Worm (Caenorhabditis elegans) whole organism, L1 larva: ENCODE data around the gene scl-6.
A peak's percentile ranks its signal among the peaks of the same experiment; 100 is the strongest.

ENCODE experiments used
- C34B4.2 ChIP-seq: sonication (generic microtip); optimal IDR thresholded peaks from 2 replicates; lab custom pipeline; 2017; ENCODE audit warnings: mild to moderate bottlenecking, missing genetic modification characterization, missing compliant biosample characterization
- F16B12.6 ChIP-seq: fragments of 150-350 bp; optimal IDR thresholded peaks from 2 replicates; lab custom pipeline; 2014; ENCODE audit warnings: missing biosample characterization, missing genetic modification characterization
- blmp-1 ChIP-seq: fragments of 150-350 bp; optimal IDR thresholded peaks from 2 replicates; lab custom pipeline; 2014; ENCODE audit warnings: missing biosample characterization, missing genetic modification characterization
- ceh-88 ChIP-seq: fragments of 200-800 bp; sonication (Bioruptor generic); IDR thresholded peaks from 2 replicates; pipeline ENCODE4 v1.3.6; 2022; ENCODE audit warnings: missing genetic modification characterization, missing compliant biosample characterization
- ces-1 ChIP-seq: fragments of 150-350 bp; optimal IDR thresholded peaks from 2 replicates; lab custom pipeline; 2014; ENCODE audit warnings: missing biosample characterization, missing genetic modification reagents, missing genetic modification characterization
- efl-1 ChIP-seq, 4 experiments: fragments of 150-350 bp; optimal IDR thresholded peaks in 3 of 4; peaks in 1 of 4; 1 replicate in 1 of 4; 2 replicates in 3 of 4; lab custom pipeline; 2014; ENCODE audit warnings: missing biosample characterization in 2 of 4, missing genetic modification characterization in 2 of 4, missing genetic modification reagents in 2 of 4
- efl-3 ChIP-seq: fragments of 200-800 bp; sonication (Bioruptor generic); optimal IDR thresholded peaks from 2 replicates; lab custom pipeline; 2018; ENCODE audit warnings: mild to moderate bottlenecking, missing genetic modification characterization, missing compliant biosample characterization
- elt-3 ChIP-seq, 6 experiments: fragments of 150-350 bp in 1 of 6; sonication (generic microtip); optimal IDR thresholded peaks; 2 replicates each; lab custom pipeline; 2017 to 2018; ENCODE audit warnings: missing biosample characterization in 6 of 6, missing genetic modification characterization in 6 of 6, inconsistent platforms in 1 of 6
- ets-5 ChIP-seq: fragments of 200-800 bp; sonication (Bioruptor generic); IDR thresholded peaks from 2 replicates; pipeline ENCODE4 v1.3.6; 2022; ENCODE audit warnings: missing genetic modification characterization, missing compliant biosample characterization
- fkh-10 ChIP-seq: sonication (generic microtip); optimal IDR thresholded peaks from 2 replicates; lab custom pipeline; 2017; ENCODE audit warnings: missing biosample characterization, missing genetic modification reagents, missing genetic modification characterization
- fkh-4 ChIP-seq: sonication (generic microtip); optimal IDR thresholded peaks from 2 replicates; lab custom pipeline; 2016; ENCODE audit warnings: missing compliant biosample characterization, missing genetic modification characterization, borderline replicate concordance
- fkh-8 ChIP-seq: sonication (generic microtip); optimal IDR thresholded peaks from 2 replicates; lab custom pipeline; 2016; ENCODE audit warnings: mild to moderate bottlenecking, missing genetic modification characterization, missing compliant biosample characterization
- fos-1 ChIP-seq: fragments of 150-350 bp; optimal IDR thresholded peaks from 2 replicates; lab custom pipeline; 2014; ENCODE audit warnings: missing biosample characterization, missing genetic modification characterization
- grh-1 ChIP-seq: fragments of 200-800 bp; sonication (Bioruptor generic); IDR thresholded peaks from 2 replicates; pipeline ENCODE4 v1.3.6; 2022; ENCODE audit warnings: missing genetic modification reagents, missing genetic modification characterization, missing compliant biosample characterization
- hlh-17 ChIP-seq: fragments of 200-800 bp; sonication (Bioruptor generic); optimal IDR thresholded peaks from 2 replicates; lab custom pipeline; 2018; ENCODE audit warnings: missing genetic modification characterization, mild to moderate bottlenecking, missing compliant biosample characterization, moderate library complexity, borderline replicate concordance
- hlh-4 ChIP-seq: sonication (generic microtip); optimal IDR thresholded peaks from 2 replicates; lab custom pipeline; 2016; ENCODE audit warnings: mild to moderate bottlenecking, missing genetic modification characterization, missing compliant biosample characterization
- hpl-2 ChIP-seq: fragments of 150-350 bp; optimal IDR thresholded peaks from 2 replicates; lab custom pipeline; 2014; ENCODE audit warnings: missing biosample characterization, missing genetic modification reagents, missing genetic modification characterization
- isw-1 ChIP-seq: fragments of 200-800 bp; sonication (Bioruptor generic); IDR thresholded peaks from 2 replicates; pipeline ENCODE4 v1.3.6; 2022; ENCODE audit warnings: missing genetic modification characterization, missing compliant biosample characterization
- lin-13 ChIP-seq: fragments of 150-350 bp; optimal IDR thresholded peaks from 2 replicates; lab custom pipeline; 2014; ENCODE audit warnings: missing biosample characterization, missing genetic modification reagents, missing genetic modification characterization
- lin-15B ChIP-seq: fragments of 150-350 bp; sonication (generic microtip); optimal IDR thresholded peaks from 3 replicates; lab custom pipeline; 2014; ENCODE audit warnings: missing biosample characterization, missing genetic modification characterization
- lin-35 ChIP-seq, 2 experiments: fragments of 150-350 bp; optimal IDR thresholded peaks; 2 replicates each; lab custom pipeline; 2014; ENCODE audit warnings: missing biosample characterization in 2 of 2, missing genetic modification characterization in 2 of 2, missing genetic modification reagents in 2 of 2
- lin-39 ChIP-seq: fragments of 150-350 bp; optimal IDR thresholded peaks from 2 replicates; lab custom pipeline; 2014; ENCODE audit warnings: missing biosample characterization, missing genetic modification reagents, missing genetic modification characterization
- mab-9 ChIP-seq: fragments of 200-800 bp; sonication (Bioruptor generic); IDR thresholded peaks from 2 replicates; pipeline ENCODE4 v1.3.6; 2022; ENCODE audit warnings: missing genetic modification reagents, missing genetic modification characterization, missing compliant biosample characterization
- nhr-11 ChIP-seq: fragments of 150-350 bp; optimal IDR thresholded peaks from 2 replicates; lab custom pipeline; 2014; ENCODE audit warnings: missing biosample characterization, missing genetic modification characterization
- nhr-19 ChIP-seq: fragments of 200-800 bp; sonication (Bioruptor generic); conservative IDR thresholded peaks from 2 replicates; pipeline ENCODE4 v1.3.6; 2022; ENCODE audit warnings: missing genetic modification characterization, missing compliant biosample characterization
- nhr-20 ChIP-seq: sonication (generic microtip); optimal IDR thresholded peaks from 2 replicates; lab custom pipeline; 2016; ENCODE audit warnings: mild to moderate bottlenecking, missing genetic modification characterization, missing compliant biosample characterization
- nhr-237 ChIP-seq: fragments of 150-350 bp; optimal IDR thresholded peaks from 2 replicates; lab custom pipeline; 2014; ENCODE audit warnings: missing biosample characterization, missing genetic modification characterization
- nhr-85 ChIP-seq: sonication (generic microtip); peaks from one replicate; lab custom pipeline; 2016; ENCODE audit warnings: missing genetic modification characterization, inconsistent platforms, missing compliant biosample characterization
- pqm-1 ChIP-seq: sonication (generic microtip); optimal IDR thresholded peaks from 3 replicates; lab custom pipeline; 2017; ENCODE audit warnings: missing biosample characterization, missing genetic modification characterization
- skn-1 ChIP-seq: fragments of 150-350 bp; optimal IDR thresholded peaks from 2 replicates; lab custom pipeline; 2014; ENCODE audit warnings: missing biosample characterization, missing genetic modification characterization
- snu-23 ChIP-seq: sonication (generic microtip); optimal IDR thresholded peaks from 2 replicates; lab custom pipeline; 2016; ENCODE audit warnings: missing genetic modification characterization, missing compliant biosample characterization
- sptf-1 ChIP-seq: fragments of 150-350 bp; optimal IDR thresholded peaks from 2 replicates; lab custom pipeline; 2014; ENCODE audit warnings: missing biosample characterization, missing genetic modification characterization
- tbx-2 ChIP-seq: sonication (generic microtip); optimal IDR thresholded peaks from 2 replicates; lab custom pipeline; 2016; ENCODE audit warnings: missing genetic modification characterization, missing compliant biosample characterization
- tlp-1 ChIP-seq: fragments of 150-350 bp; optimal IDR thresholded peaks from 2 replicates; lab custom pipeline; 2014; ENCODE audit warnings: missing biosample characterization, missing genetic modification characterization
- unc-30 ChIP-seq: sonication (generic microtip); optimal IDR thresholded peaks from 2 replicates; lab custom pipeline; 2017; ENCODE audit warnings: missing biosample characterization, missing genetic modification characterization
- unc-62 ChIP-seq: fragments of 150-350 bp; optimal IDR thresholded peaks from 2 replicates; lab custom pipeline; 2014; ENCODE audit warnings: missing biosample characterization, missing genetic modification reagents, missing genetic modification characterization
- unc-86 ChIP-seq: sonication (generic microtip); optimal IDR thresholded peaks from 2 replicates; lab custom pipeline; 2016; ENCODE audit warnings: missing genetic modification characterization, missing compliant biosample characterization
- zag-1 ChIP-seq: fragments of 150-350 bp; optimal IDR thresholded peaks from 2 replicates; lab custom pipeline; 2014; ENCODE audit warnings: missing biosample characterization, missing genetic modification characterization

scl-6 gene

DNA sequence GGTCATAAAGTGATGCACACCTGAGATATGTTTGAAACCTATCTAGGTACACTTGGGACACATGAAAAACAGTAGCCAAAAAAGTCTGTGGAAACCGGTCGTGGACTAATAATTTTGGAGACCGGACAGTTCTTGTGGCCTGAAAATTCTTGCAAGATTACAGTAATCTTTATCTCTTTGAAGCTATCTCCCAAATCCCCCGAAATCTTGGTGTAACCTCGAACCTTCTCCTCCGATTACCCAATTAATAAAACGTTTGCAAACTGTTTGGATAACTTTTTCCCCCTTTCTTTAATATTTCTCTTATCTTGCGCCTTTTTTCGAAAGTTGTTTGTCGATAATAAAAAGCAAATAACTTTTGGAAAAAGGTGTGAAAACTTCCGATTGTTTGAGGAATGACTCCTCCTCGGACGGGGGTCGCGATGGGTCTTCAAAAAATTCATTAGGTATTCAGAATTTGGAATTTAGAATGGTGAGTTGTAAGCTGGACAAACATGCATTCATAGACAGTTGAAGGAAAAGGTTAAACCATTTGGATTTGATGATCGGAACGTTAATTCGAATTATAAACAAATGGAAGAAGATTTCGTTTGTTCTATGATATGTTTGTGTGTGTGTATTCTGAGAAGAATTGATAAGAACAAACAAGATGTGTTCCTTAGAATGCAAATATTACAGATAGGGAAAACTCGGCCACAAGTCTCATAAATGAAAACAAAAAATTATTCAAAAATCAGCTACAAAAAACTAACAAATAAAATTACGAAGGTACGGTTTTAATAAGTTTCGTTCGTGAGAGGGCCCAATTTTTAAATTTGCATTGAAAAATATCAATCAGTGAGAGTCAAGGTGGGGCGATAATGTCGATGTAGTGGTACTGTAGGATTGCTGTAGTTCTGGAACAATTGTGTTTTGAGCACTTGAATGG lies 14.5 kb downstream of the scl-6 start (continued):
- TF ChIP-seq ceh-88 (GFP tag; lab: Robert Waterston, UW) (no peak), F16B12.6 (tag; lab: Kevin White, UChicago) (no peak), mab-9 (GFP tag; lab: Robert Waterston, UW) (no peak), efl-1 (optimal IDR thresholded peaks at IDR 0.05; lab: Kevin White, UChicago) (no peak), efl-1 (GFP tag; optimal IDR thresholded peaks at IDR 0.05 in 1 of 2; lab: Kevin White, UChicago) (no peak), fkh-8 (tag; lab: Kevin White, UChicago) (no peak), ets-5 (GFP tag; lab: Robert Waterston, UW) (no peak), unc-86 (tag; lab: Kevin White, UChicago) (no peak), fkh-4 (no peak), hlh-4 (tag; lab: Kevin White, UChicago) (no peak), fos-1 (tag; lab: Kevin White, UChicago) (no peak), isw-1 (GFP tag; lab: Robert Waterston, UW) (no peak), ces-1 (GFP tag; lab: Kevin White, UChicago) (no peak), nhr-85 (peak; percentile 54), skn-1 (tag; lab: Kevin White, UChicago) (no peak), nhr-20 (peak; percentile 32), snu-23 (GFP tag; lab: Kevin White, UChicago) (peak; percentile 24), tbx-2 (tag; lab: Kevin White, UChicago) (no peak), grh-1 (GFP tag; lab: Robert Waterston, UW) (peak; percentile 31; the same call in 1 of the 2 replicates), sptf-1 (tag; lab: Kevin White, UChicago) (no peak), unc-30 (tag; lab: Kevin White, UChicago) (no peak), efl-3 (GFP tag; lab: Kevin White, UChicago) (no peak), pqm-1 (tag; lab: Kevin White, UChicago) (no peak), C34B4.2 (no peak)

ce11 chrIV:13085675-13086074 lies 17.1 kb downstream of the scl-6 start:
- TF ChIP-seq tlp-1 (tag; lab: Kevin White, UChicago) (no peak), unc-62 (no peak), lin-15B (tag; lab: Kevin White, UChicago) (no peak), snu-23 (GFP tag; lab: Kevin White, UChicago) (no peak), hpl-2 (no peak), nhr-19 (GFP tag; lab: Robert Waterston, UW) (no peak)

DNA sequence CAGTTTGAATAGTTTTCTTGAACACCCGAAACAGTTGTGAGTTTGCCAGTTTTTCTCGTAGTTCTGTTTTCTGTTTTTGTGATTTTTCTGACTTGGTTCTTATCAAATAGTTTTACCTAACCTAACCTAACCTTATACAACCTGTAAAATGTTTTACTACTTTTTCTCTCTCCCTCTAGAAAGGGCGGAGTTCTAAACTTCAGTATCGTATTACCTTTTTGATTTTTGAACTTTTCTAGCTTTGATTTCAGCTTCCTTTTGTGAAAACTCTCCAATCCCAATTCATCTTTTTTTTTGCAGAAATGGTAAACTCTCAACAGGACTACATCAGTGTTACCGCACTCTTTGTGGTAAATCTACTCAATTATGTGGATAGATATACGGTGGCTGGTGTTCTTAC lies 18.2 kb downstream of the scl-6 start, which contains the start of gene spin-2:
TSS of gene spin-2 (plus strand) at position 301 of the 400 bp plus-strand sequence.
- no peak for TF ChIP-seq lin-13 (GFP tag; lab: Kevin White, UChicago)
- TF ChIP-seq hlh-17 (GFP tag; lab: Kevin White, UChicago), result no peak
- no peak for TF ChIP-seq tbx-2 (tag; lab: Kevin White, UChicago)
- TF ChIP-seq nhr-237 (tag; lab: Kevin White, UChicago), result no peak
- TF ChIP-seq unc-86 (tag; lab: Kevin White, UChicago), result no peak
- no peak for TF ChIP-seq isw-1 (GFP tag; lab: Robert Waterston, UW)
- TF ChIP-seq nhr-11, result no peak
- no peak for TF ChIP-seq unc-30 (tag; lab: Kevin White, UChicago)

ce11 chrIV:13089671-13090242 lies 21.2 kb downstream of the scl-6 start:
- TF ChIP-seq lin-39 (tag; lab: Kevin White, UChicago), result no peak
- no peak for TF ChIP-seq elt-3 (tag; optimal IDR thresholded peaks at IDR 0.05; lab: Kevin White, UChicago)
- no peak for TF ChIP-seq fkh-10 (GFP tag; lab: Kevin White, UChicago)
- TF ChIP-seq blmp-1, result no peak
- TF ChIP-seq lin-35 (GFP tag; optimal IDR thresholded peaks at IDR 0.05; lab: Kevin White, UChicago), result no peak
- TF ChIP-seq nhr-19 (GFP tag; lab: Robert Waterston, UW), result no peak
- TF ChIP-seq fkh-8 (tag; lab: Kevin White, UChicago), result no peak
- no peak for TF ChIP-seq zag-1 (tag; lab: Kevin White, UChicago)
- TF ChIP-seq unc-86 (tag; lab: Kevin White, UChicago), result no peak
